Worm (Caenorhabditis elegans) whole organism, L1 larva: ENCODE results near the gene F08G2.4.

Experiments
- egl-27 ChIP-seq, 2 experiments: fragments of 150-350 bp in 1 of 2; sonication (generic microtip); optimal IDR thresholded peaks; 3 replicates each; lab custom pipeline; 2017 to 2018; ENCODE audit warnings: missing biosample characterization in 2 of 2, missing genetic modification characterization in 2 of 2, missing genetic modification reagents in 2 of 2
- hlh-4 ChIP-seq: sonication (generic microtip); optimal IDR thresholded peaks from 2 replicates; lab custom pipeline; 2016; ENCODE audit warnings: mild to moderate bottlenecking, missing genetic modification characterization, missing compliant biosample characterization
- mef-2 ChIP-seq: fragments of 150-350 bp; optimal IDR thresholded peaks from 2 replicates; lab custom pipeline; 2014; ENCODE audit warnings: missing biosample characterization, missing genetic modification characterization
- snpc-4 ChIP-seq: fragments of 150-350 bp; optimal IDR thresholded peaks from 2 replicates; lab custom pipeline; 2014; ENCODE audit warnings: missing biosample characterization, missing genetic modification characterization
- unc-86 ChIP-seq: sonication (generic microtip); optimal IDR thresholded peaks from 2 replicates; lab custom pipeline; 2016; ENCODE audit warnings: missing genetic modification characterization, missing compliant biosample characterization

ce11 chrII:13879589-13879988, 49.2 kb downstream of the F08G2.4 start:
- no peak for TF ChIP-seq egl-27 (tag; optimal IDR thresholded peaks at IDR 0.05; lab: Kevin White, UChicago)
- TF ChIP-seq hlh-4 (tag; lab: Kevin White, UChicago), result no peak
- no peak for TF ChIP-seq unc-86
- TF ChIP-seq mef-2 (tag; lab: Kevin White, UChicago), result no peak
- TF ChIP-seq snpc-4 (tag; lab: Kevin White, UChicago), result no peak
